Fruit fly (Drosophila melanogaster): Measurements from ENCODE around the gene kto.
A peak's percentile ranks its signal among the peaks of the same experiment; 100 is the strongest.

The kto gene

dm6 chr3L:19791688-19792073, 44.7 kb upstream of the kto start (continued):
- TF ChIP-seq CG11247 (GFP tag; IDR thresholded peaks at IDR 0.05) (no peak), CG15514 (GFP tag; optimal IDR thresholded peaks at IDR 0.05) (peak; percentile 35), Poxn (GFP tag; IDR thresholded peaks at IDR 0.05) (no peak), ftz-f1 (GFP tag; optimal IDR thresholded peaks at IDR 0.05) (peak; percentile 45), CG10462 (GFP tag; optimal IDR thresholded peaks at IDR 0.05) (no peak), kay (GFP tag; optimal IDR thresholded peaks at IDR 0.05) (no peak), CG6765 (GFP tag; optimal IDR thresholded peaks at IDR 0.05) (no peak), Nf-YA (GFP tag; IDR thresholded peaks at IDR 0.05) (no peak), Bgb (GFP tag; IDR thresholded peaks at IDR 0.05; ENCODE audit: partially characterized antibody) (peak; percentile 31; the same call in 1 of the 2 replicates), Ssrp (tag; optimal IDR thresholded peaks at IDR 0.05) (no peak), cg (GFP tag; optimal IDR thresholded peaks at IDR 0.05) (peak; percentile 92), wdn (GFP tag; IDR thresholded peaks at IDR 0.05) (no peak; the same call in 1 of the 2 replicates), CG6254 (GFP tag; optimal IDR thresholded peaks at IDR 0.05) (no peak), Med (GFP tag) (peak; percentile 83), unpg (GFP tag; optimal IDR thresholded peaks at IDR 0.05) (no peak), lmd (GFP tag; IDR thresholded peaks at IDR 0.05) (no peak), GATAe (GFP tag; conservative IDR thresholded peaks at IDR 0.05) (peak; percentile 95), z (GFP tag; IDR thresholded peaks at IDR 0.05) (no peak), gsb-n (tag; optimal IDR thresholded peaks at IDR 0.05) (no peak), dm (GFP tag; optimal IDR thresholded peaks at IDR 0.05) (no peak), fd96Cb (tag; optimal IDR thresholded peaks at IDR 0.05) (no peak), CG12942 (GFP tag; optimal IDR thresholded peaks at IDR 0.05) (no peak), CG1602 (GFP tag; optimal IDR thresholded peaks at IDR 0.05) (no peak), Eip74EF (GFP tag; optimal IDR thresholded peaks at IDR 0.05) (peak in 1 of 2 experiments; percentile 27), tin (GFP tag; optimal IDR thresholded peaks at IDR 0.05) (no peak), Dbx (GFP tag; IDR thresholded peaks at IDR 0.05) (no peak), D (optimal IDR thresholded peaks at IDR 0.05) (peak; percentile 34), D (GFP tag; optimal IDR thresholded peaks at IDR 0.05) (no peak), CG3281 (GFP tag; optimal IDR thresholded peaks at IDR 0.05) (peak; percentile 39), TFAM (GFP tag; optimal IDR thresholded peaks at IDR 0.05) (no peak), Dll (GFP tag; IDR thresholded peaks at IDR 0.05; ENCODE audit: partially characterized antibody) (peak; percentile 50; the same call in 2 of the 4 replicates), CG8924 (tag; optimal IDR thresholded peaks at IDR 0.05) (peak; percentile 12), zen (tag; optimal IDR thresholded peaks at IDR 0.05) (peak; percentile 26), scrt (GFP tag; optimal IDR thresholded peaks at IDR 0.05) (peak; percentile 5), kah (GFP tag; optimal IDR thresholded peaks at IDR 0.05) (peak; percentile 38), CG12219 (GFP tag; optimal IDR thresholded peaks at IDR 0.05) (peak; percentile 38), Fer1 (GFP tag; optimal IDR thresholded peaks at IDR 0.05) (peak; percentile 55), Dad (GFP tag; optimal IDR thresholded peaks at IDR 0.05) (no peak), Sox102F (GFP tag; optimal IDR thresholded peaks at IDR 0.05) (no peak), Aef1 (GFP tag; IDR thresholded peaks at IDR 0.05) (no peak), CG1832 (GFP tag; optimal IDR thresholded peaks at IDR 0.05) (peak; percentile 96), CG15269 (tag; optimal IDR thresholded peaks at IDR 0.05) (no peak), Hand (GFP tag; optimal IDR thresholded peaks at IDR 0.05) (no peak), CG17359 (tag; optimal IDR thresholded peaks at IDR 0.05) (peak; percentile 7), Atf6 (GFP tag; IDR thresholded peaks at IDR 0.05) (peak; percentile 68), CG1603 (tag; optimal IDR thresholded peaks at IDR 0.05) (no peak), E2f1 (GFP tag; IDR thresholded peaks at IDR 0.05) (0 out of 2 replicates have a peak, but pooled peaks have one; percentile 4), CG9876 (GFP tag; optimal IDR thresholded peaks at IDR 0.05) (peak; percentile 21), cato (GFP tag; optimal IDR thresholded peaks at IDR 0.05; ENCODE audit: borderline replicate concordance) (no peak), Dip3 (GFP tag; optimal IDR thresholded peaks at IDR 0.05) (no peak), HLH4C (GFP tag; IDR thresholded peaks at IDR 0.05; ENCODE audit: partially characterized antibody) (no peak)

Data from whole organism, embryonic.